Worm (Caenorhabditis elegans) whole organism, early embryonic: ENCODE data around the gene ceh-19.

Experiments used
- B0310.2 ChIP-seq: sonication (generic microtip); optimal IDR thresholded peaks from 2 replicates; lab custom pipeline; 2016; ENCODE audit warnings: mild to moderate bottlenecking, missing genetic modification characterization, missing compliant biosample characterization
- F13C5.2 ChIP-seq: sonication (generic microtip); optimal IDR thresholded peaks from 2 replicates; lab custom pipeline; 2017; ENCODE audit warnings: mild to moderate bottlenecking, missing genetic modification characterization, inconsistent platforms, missing compliant biosample characterization
- aly-1 ChIP-seq: sonication (generic microtip); optimal IDR thresholded peaks from 2 replicates; lab custom pipeline; 2016; ENCODE audit warnings: missing genetic modification characterization, missing compliant biosample characterization
- ama-1 ChIP-seq: fragments of 150-350 bp; optimal IDR thresholded peaks from 2 replicates; lab custom pipeline; 2014
- ceh-13 ChIP-seq: fragments of 200-800 bp; sonication (Bioruptor generic); optimal IDR thresholded peaks from 2 replicates; lab custom pipeline; 2018; ENCODE audit warnings: mild to moderate bottlenecking, missing genetic modification characterization, missing compliant biosample characterization
- ceh-36 ChIP-seq: sonication (generic microtip); optimal IDR thresholded peaks from 2 replicates; lab custom pipeline; 2016; ENCODE audit warnings: missing genetic modification characterization, inconsistent platforms, missing compliant biosample characterization
- ets-7 ChIP-seq: sonication (generic microtip); optimal IDR thresholded peaks from 2 replicates; lab custom pipeline; 2016; ENCODE audit warnings: missing genotype, missing genetic modification characterization, missing compliant biosample characterization
- flt-1 ChIP-seq: fragments of 200-800 bp; sonication (Bioruptor generic); IDR thresholded peaks from 2 replicates; pipeline ENCODE4 v1.3.6; 2022; ENCODE audit warnings: missing genetic modification characterization, missing compliant biosample characterization
- hmbx-1 ChIP-seq: sonication (generic microtip); optimal IDR thresholded peaks from 2 replicates; lab custom pipeline; 2016; ENCODE audit warnings: mild to moderate bottlenecking, missing genetic modification characterization, missing compliant biosample characterization
- hmg-4 ChIP-seq: fragments of 200-800 bp; sonication (Bioruptor generic); optimal IDR thresholded peaks from 2 replicates; lab custom pipeline; 2018; ENCODE audit warnings: mild to moderate bottlenecking, missing genetic modification characterization, missing compliant biosample characterization
- hnd-1 ChIP-seq: sonication (generic microtip); optimal IDR thresholded peaks from 2 replicates; lab custom pipeline; 2016; ENCODE audit warnings: missing genetic modification characterization, missing compliant biosample characterization
- pes-1 ChIP-seq: fragments of 200-800 bp; sonication (Bioruptor generic); IDR thresholded peaks from 2 replicates; pipeline ENCODE4 v1.3.6; 2022; ENCODE audit warnings: missing genetic modification reagents, missing genetic modification characterization, missing compliant biosample characterization
- scrt-1 ChIP-seq: fragments of 200-800 bp; sonication (Bioruptor generic); IDR thresholded peaks from 2 replicates; pipeline ENCODE4 v1.3.6; 2022; ENCODE audit warnings: missing genetic modification characterization, missing compliant biosample characterization
- sea-1 ChIP-seq: fragments of 200-800 bp; sonication (Bioruptor generic); conservative IDR thresholded peaks from 2 replicates; pipeline ENCODE4 v1.3.6; 2022; ENCODE audit warnings: missing genetic modification characterization, missing compliant biosample characterization
- tbx-11 ChIP-seq: fragments of 200-800 bp; sonication (Bioruptor generic); IDR thresholded peaks from 2 replicates; pipeline ENCODE4 v1.3.6; 2022; ENCODE audit warnings: missing genetic modification characterization, missing compliant biosample characterization
- tbx-37 ChIP-seq: fragments of 200-800 bp; sonication (Bioruptor generic); conservative IDR thresholded peaks from 2 replicates; pipeline ENCODE4 v1.3.6; 2022; ENCODE audit warnings: missing genetic modification reagents, missing genetic modification characterization, missing compliant biosample characterization
- tra-4 ChIP-seq: sonication (generic microtip); optimal IDR thresholded peaks from 2 replicates; lab custom pipeline; 2017; ENCODE audit warnings: missing genetic modification characterization, missing compliant biosample characterization

ceh-19 gene

ce11 chrIV:7983728-7984346, 28.1 kb upstream of the ceh-19 start:
- TF ChIP-seq ceh-13 = no peak
- TF ChIP-seq ama-1 (lab: Kevin White, UChicago) = peak; percentile 55

- no peak for TF ChIP-seq F13C5.2
- TF ChIP-seq flt-1 (GFP tag; lab: Robert Waterston, UW) = no peak
- no peak for TF ChIP-seq B0310.2 (tag; lab: Kevin White, UChicago)
- TF ChIP-seq ceh-13 = no peak
- TF ChIP-seq ets-7 = no peak
- no peak for TF ChIP-seq tra-4
- no peak for TF ChIP-seq scrt-1 (GFP tag; lab: Robert Waterston, UW)
- no peak for TF ChIP-seq sea-1 (GFP tag; lab: Robert Waterston, UW)
- TF ChIP-seq aly-1 (tag; lab: Kevin White, UChicago) = no peak
- TF ChIP-seq ceh-36 (tag; lab: Kevin White, UChicago) = no peak
- TF ChIP-seq pes-1 = no peak
- TF ChIP-seq tbx-37 (GFP tag; lab: Robert Waterston, UW) = no peak
- no peak for TF ChIP-seq tbx-11
- TF ChIP-seq hmg-4 (GFP tag; lab: Kevin White, UChicago) = no peak
- TF ChIP-seq hnd-1 = no peak
- no peak for TF ChIP-seq ama-1 (lab: Kevin White, UChicago)
- TF ChIP-seq hmbx-1 (tag; lab: Kevin White, UChicago) = no peak
Observed at ce11 chrIV:7983021-7983420, 27.3 kb upstream of the ceh-19 start.

- TF ChIP-seq ceh-36 (tag; lab: Kevin White, UChicago) = no peak
- TF ChIP-seq tra-4 = no peak
Observed at ce11 chrIV:7982024-7982576, 26.4 kb upstream of the ceh-19 start, which contains the start of gene arf-5. TSS of gene arf-5 (plus strand) at chrIV:7982526.

- TF ChIP-seq flt-1 (GFP tag; lab: Robert Waterston, UW) = no peak
- no peak for TF ChIP-seq pes-1
- no peak for TF ChIP-seq tra-4
- TF ChIP-seq tbx-37 (GFP tag; lab: Robert Waterston, UW) = no peak
- no peak for TF ChIP-seq hmbx-1 (tag; lab: Kevin White, UChicago)
- no peak for TF ChIP-seq F13C5.2
- TF ChIP-seq hnd-1 = no peak
- no peak for TF ChIP-seq B0310.2 (tag; lab: Kevin White, UChicago)
Observed at ce11 chrIV:7979588-7979987, 23.8 kb upstream of the ceh-19 start, which contains the start of gene unc-24. TSS of gene unc-24 (plus strand) at chrIV:7979870.

ce11 chrIV:7977452-7977940, 21.7 kb upstream of the ceh-19 start, which contains the start of gene ora-1:
TSS of gene ora-1 (plus strand) at chrIV:7977890.
- TF ChIP-seq scrt-1 (GFP tag; lab: Robert Waterston, UW) (no peak), flt-1 (GFP tag; lab: Robert Waterston, UW) (no peak), tbx-11 (no peak), hnd-1 (no peak), sea-1 (GFP tag; lab: Robert Waterston, UW) (no peak), B0310.2 (tag; lab: Kevin White, UChicago) (no peak)

- TF ChIP-seq scrt-1 (GFP tag; lab: Robert Waterston, UW) (no peak), B0310.2 (tag; lab: Kevin White, UChicago) (no peak), tbx-11 (no peak), hmbx-1 (tag; lab: Kevin White, UChicago) (no peak), pes-1 (no peak), F13C5.2 (no peak), ceh-13 (no peak), aly-1 (tag; lab: Kevin White, UChicago) (no peak), tbx-37 (GFP tag; lab: Robert Waterston, UW) (no peak), ceh-36 (tag; lab: Kevin White, UChicago) (no peak), hmg-4 (GFP tag; lab: Kevin White, UChicago) (no peak), sea-1 (GFP tag; lab: Robert Waterston, UW) (no peak), ets-7 (no peak), ama-1 (lab: Kevin White, UChicago) (no peak), tra-4 (no peak)
Observed at ce11 chrIV:7976210-7976609, 20.5 kb upstream of the ceh-19 start, which contains the start of gene F57H12.6. TSS of gene F57H12.6 (minus strand) at chrIV:7976310.

- TF ChIP-seq F13C5.2 = no peak
Observed at ce11 chrIV:7967006-7967405, 11.3 kb upstream of the ceh-19 start, which contains the start of gene F57H12.5. TSS of gene F57H12.5 (plus strand) at chrIV:7967306.

- no peak for TF ChIP-seq ets-7
- no peak for TF ChIP-seq tbx-37 (GFP tag; lab: Robert Waterston, UW)
Observed at ce11 chrIV:7961889-7962342, 6.2 kb upstream of the ceh-19 start.

ce11 chrIV:7958092-7958491, 2.3 kb upstream of the ceh-19 start:
- TF ChIP-seq tra-4 = no peak
- TF ChIP-seq hmbx-1 (tag; lab: Kevin White, UChicago) = no peak
- TF ChIP-seq F13C5.2 = no peak
- TF ChIP-seq tbx-11 = no peak
- TF ChIP-seq scrt-1 (GFP tag; lab: Robert Waterston, UW) = no peak
- no peak for TF ChIP-seq ama-1 (lab: Kevin White, UChicago)
- TF ChIP-seq ceh-36 (tag; lab: Kevin White, UChicago) = no peak
- TF ChIP-seq B0310.2 (tag; lab: Kevin White, UChicago) = no peak
- no peak for TF ChIP-seq ceh-13
